Fruit fly (Drosophila melanogaster): ENCODE results near the gene His2Av.

Gene His2Av

DNA sequence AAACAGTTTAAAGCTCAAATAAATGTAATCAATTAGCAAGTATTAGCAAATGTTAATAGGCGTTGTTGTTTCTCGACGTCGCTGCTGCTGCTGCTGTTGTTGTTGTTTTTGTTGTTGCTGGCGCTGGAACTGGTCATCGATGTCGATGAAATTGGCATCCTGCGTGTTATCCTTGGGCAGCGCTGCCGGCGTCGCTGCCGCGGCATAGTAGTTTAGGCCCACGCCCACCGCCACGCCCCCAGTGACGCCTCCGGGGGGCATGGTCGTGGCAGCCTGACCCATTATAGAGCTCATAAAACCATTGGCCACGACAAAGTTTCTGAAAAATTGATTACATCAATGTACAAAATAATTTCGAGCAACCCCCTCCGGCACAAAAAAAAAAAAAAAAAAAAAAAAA is 10.1 kb downstream of the His2Av start:
- TF ChIP-seq NK7.1 (GFP tag; optimal IDR thresholded peaks at IDR 0.05) (no peak), CG5245 (GFP tag; optimal IDR thresholded peaks at IDR 0.05) (no peak), CG2875 (GFP tag; optimal IDR thresholded peaks at IDR 0.05) (no peak), CG18476 (GFP tag; optimal IDR thresholded peaks at IDR 0.05) (no peak), zfh1 (GFP tag; IDR thresholded peaks at IDR 0.05) (0 out of 3 replicates have a peak, but pooled peaks have one; percentile 11), gsb (GFP tag; IDR thresholded peaks at IDR 0.05) (no peak), CG2678 (tag; optimal IDR thresholded peaks at IDR 0.05) (no peak), Awh (GFP tag; IDR thresholded peaks at IDR 0.05) (0 out of 2 replicates have a peak, but pooled peaks have one; percentile 46), ci (GFP tag; IDR thresholded peaks at IDR 0.05) (no peak), dmrt99B (tag; optimal IDR thresholded peaks at IDR 0.05) (no peak), crp (GFP tag; optimal IDR thresholded peaks at IDR 0.05) (no peak), Adf1 (GFP tag; IDR thresholded peaks at IDR 0.05) (peak; percentile 62; the same call in 1 of the 2 replicates), Hr51 (GFP tag; optimal IDR thresholded peaks at IDR 0.05) (no peak), Dip2 (GFP tag; IDR thresholded peaks at IDR 0.05) (no peak), ro (GFP tag; IDR thresholded peaks at IDR 0.05) (0 out of 2 replicates have a peak, but pooled peaks have one; percentile 13), NfI (GFP tag; optimal IDR thresholded peaks at IDR 0.05) (no peak), Bdp1 (GFP tag; optimal IDR thresholded peaks at IDR 0.05) (no peak), CG14441 (GFP tag; IDR thresholded peaks at IDR 0.05) (no peak), CG3065 (GFP tag; optimal IDR thresholded peaks at IDR 0.05) (peak; percentile 80), CG42726 (GFP tag; IDR thresholded peaks at IDR 0.05; ENCODE audit: partially characterized antibody) (0 out of 2 replicates have a peak, but pooled peaks have one; percentile 7), CG4360 (GFP tag; IDR thresholded peaks at IDR 0.05) (peak; percentile 62; the same call in 1 of the 2 replicates), kah (GFP tag; optimal IDR thresholded peaks at IDR 0.05) (no peak), mld (GFP tag; IDR thresholded peaks at IDR 0.05; ENCODE audit: partially characterized antibody) (no peak)

DNA sequence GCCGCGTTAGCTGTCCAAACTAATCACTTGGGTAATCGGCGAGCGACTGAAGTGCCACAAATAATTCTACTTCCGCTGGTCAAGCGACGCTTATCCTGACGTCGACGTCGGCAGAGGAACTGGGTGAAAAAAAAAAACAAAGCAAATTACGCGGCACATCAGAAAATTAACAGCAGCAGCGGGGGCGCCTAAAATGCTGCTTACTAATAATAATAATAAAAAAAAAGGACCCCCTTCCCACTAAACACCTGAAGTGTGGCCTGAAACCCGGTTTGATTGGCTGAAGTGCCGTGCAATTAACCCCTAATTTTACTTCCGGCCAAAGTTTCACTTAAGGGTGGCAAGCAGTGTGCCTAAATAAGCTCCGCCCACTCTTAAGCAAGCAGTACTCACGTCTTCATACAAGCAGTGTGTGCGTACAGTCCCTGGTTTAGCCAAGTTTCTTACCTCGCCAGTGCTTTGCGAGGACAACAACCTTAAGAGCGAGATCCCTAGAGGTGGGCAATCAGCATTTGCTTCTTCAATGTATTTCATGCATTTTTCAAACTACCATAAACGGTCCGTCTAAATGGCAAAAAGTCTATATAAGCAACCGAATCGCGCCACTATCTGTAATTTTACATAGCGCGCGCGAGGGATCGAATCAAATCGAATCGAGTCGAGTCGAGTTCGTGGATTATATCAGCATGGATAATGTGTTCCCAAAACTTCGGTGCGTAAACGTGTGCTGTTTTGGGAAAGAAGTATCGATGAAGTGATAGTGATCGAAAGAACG is 14.6 kb downstream of the His2Av start, which contains the start of the genes ro and T48:
TSS of gene ro (minus strand) at position 51 of the 775 bp plus-strand sequence.
TSS of gene T48 (plus strand) at position 614 of the 775 bp plus-strand sequence.
- TF ChIP-seq emc (GFP tag; optimal IDR thresholded peaks at IDR 0.05) (no peak), yki (optimal IDR thresholded peaks at IDR 0.05) (peak; percentile 44), ttk (GFP tag; IDR thresholded peaks at IDR 0.05) (peak; percentile 95), stwl (tag; optimal IDR thresholded peaks at IDR 0.05) (peak; percentile 75), Hmx (GFP tag; optimal IDR thresholded peaks at IDR 0.05) (no peak), CG10267 (tag; optimal IDR thresholded peaks at IDR 0.05) (peak; percentile 76), caup (GFP tag; optimal IDR thresholded peaks at IDR 0.05; ENCODE audit: severe bottlenecking) (peak; percentile 66), NK7.1 (GFP tag; optimal IDR thresholded peaks at IDR 0.05) (peak; percentile 8), CG8281 (tag; optimal IDR thresholded peaks at IDR 0.05) (no peak), CG7786 (GFP tag; optimal IDR thresholded peaks at IDR 0.05) (peak; percentile 47), unc-4 (GFP tag; IDR thresholded peaks at IDR 0.05; ENCODE audit: partially characterized antibody) (peak; percentile 67), ATbp (GFP tag; optimal IDR thresholded peaks at IDR 0.05) (no peak), Dref (GFP tag; IDR thresholded peaks at IDR 0.05) (peak; percentile 56), grau (tag; optimal IDR thresholded peaks at IDR 0.05) (peak; percentile 41), Med (GFP tag) (peak; percentile 96), nerfin-2 (GFP tag; IDR thresholded peaks at IDR 0.05; ENCODE audit: partially characterized antibody) (no peak), E2f1 (GFP tag; IDR thresholded peaks at IDR 0.05) (no peak), prd (optimal IDR thresholded peaks at IDR 0.05) (no peak), prd (GFP tag; IDR thresholded peaks at IDR 0.05) (no peak; the same call in 2 of the 3 replicates), CG32767 (GFP tag; IDR thresholded peaks at IDR 0.05) (no peak), CG6854 (GFP tag; optimal IDR thresholded peaks at IDR 0.05) (no peak), CG15011 (GFP tag; optimal IDR thresholded peaks at IDR 0.05) (no peak), CG3726 (GFP tag; IDR thresholded peaks at IDR 0.05) (no peak), Abd-B (GFP tag; optimal IDR thresholded peaks at IDR 0.05) (peak; percentile 42), CG9437 (GFP tag; optimal IDR thresholded peaks at IDR 0.05) (no peak), C15 (GFP tag; IDR thresholded peaks at IDR 0.05) (no peak), grn (GFP tag; optimal IDR thresholded peaks at IDR 0.05) (peak; percentile 69), CG6654 (GFP tag; optimal IDR thresholded peaks at IDR 0.05) (no peak)
